Worm (Caenorhabditis elegans) whole organism, mixed stage, embryonic: ENCODE results near the gene grl-19.
A peak's percentile ranks its signal among the peaks of the same experiment; 100 is the strongest.

Source experiments
- M03D4.4 ChIP-seq: sonication (generic microtip); optimal IDR thresholded peaks from 2 replicates; lab custom pipeline; 2017; ENCODE audit warnings: mild to moderate bottlenecking, missing genetic modification characterization, missing compliant biosample characterization
- bed-3 ChIP-seq: fragments of 200-800 bp; sonication (Bioruptor generic); optimal IDR thresholded peaks from 3 replicates; lab custom pipeline; 2018; ENCODE audit warnings: mild to moderate bottlenecking, missing genetic modification characterization, moderate library complexity, missing compliant biosample characterization
- blmp-1 ChIP-seq: fragments of 150-350 bp; optimal IDR thresholded peaks from 2 replicates; lab custom pipeline; 2014; ENCODE audit warnings: missing biosample characterization, missing genetic modification characterization
- ceh-39 ChIP-seq: fragments of 150-350 bp; optimal IDR thresholded peaks from 2 replicates; lab custom pipeline; 2014; ENCODE audit warnings: missing biosample characterization, missing genetic modification characterization
- ceh-43 ChIP-seq: fragments of 200-800 bp; sonication (Bioruptor generic); optimal IDR thresholded peaks from 2 replicates; lab custom pipeline; 2018; ENCODE audit warnings: mild to moderate bottlenecking, missing genetic modification characterization, moderate library complexity, missing compliant biosample characterization
- ceh-83 ChIP-seq: fragments of 200-800 bp; sonication (Bioruptor generic); optimal IDR thresholded peaks from 2 replicates; lab custom pipeline; 2018; ENCODE audit warnings: mild to moderate bottlenecking, missing genetic modification characterization, missing compliant biosample characterization
- ces-1 ChIP-seq: fragments of 150-350 bp; optimal IDR thresholded peaks from 2 replicates; lab custom pipeline; 2014; ENCODE audit warnings: missing biosample characterization, missing genetic modification reagents, missing genetic modification characterization
- cnd-1 ChIP-seq: fragments of 200-800 bp; sonication (Bioruptor generic); optimal IDR thresholded peaks from 2 replicates; lab custom pipeline; 2018; ENCODE audit warnings: mild to moderate bottlenecking, missing genetic modification characterization, missing compliant biosample characterization
- drap-1 ChIP-seq: fragments of 200-800 bp; sonication (Bioruptor generic); optimal IDR thresholded peaks from 3 replicates; lab custom pipeline; 2018; ENCODE audit warnings: mild to moderate bottlenecking, missing genetic modification characterization, missing compliant biosample characterization
- elt-1 ChIP-seq: sonication (generic microtip); optimal IDR thresholded peaks from 2 replicates; lab custom pipeline; 2017; ENCODE audit warnings: missing genetic modification characterization, mild to moderate bottlenecking, missing compliant biosample characterization, antibody characterized with exemption, moderate library complexity, borderline replicate concordance; ENCODE audit not compliant: insufficient read depth
- elt-3 ChIP-seq: fragments of 150-350 bp; optimal IDR thresholded peaks from 2 replicates; lab custom pipeline; 2014; ENCODE audit warnings: missing biosample characterization, missing genetic modification characterization
- flh-1 ChIP-seq: fragments of 200-800 bp; sonication (Bioruptor generic); optimal IDR thresholded peaks from 2 replicates; lab custom pipeline; 2018; ENCODE audit warnings: mild to moderate bottlenecking, missing genetic modification characterization, moderate library complexity, missing compliant biosample characterization
- ham-2 ChIP-seq: fragments of 200-800 bp; sonication (Bioruptor generic); optimal IDR thresholded peaks from 2 replicates; lab custom pipeline; 2018; ENCODE audit warnings: mild to moderate bottlenecking, missing genetic modification characterization, missing compliant biosample characterization
- hlh-1 ChIP-seq: fragments of 150-350 bp; optimal IDR thresholded peaks from 2 replicates; lab custom pipeline; 2014; ENCODE audit warnings: missing biosample characterization, missing genetic modification reagents, missing genetic modification characterization
- lin-13 ChIP-seq: fragments of 150-350 bp; optimal IDR thresholded peaks from 2 replicates; lab custom pipeline; 2014; ENCODE audit warnings: missing biosample characterization, missing genetic modification characterization
- lin-32 ChIP-seq: fragments of 200-800 bp; sonication (Bioruptor generic); optimal IDR thresholded peaks from 2 replicates; lab custom pipeline; 2018; ENCODE audit warnings: mild to moderate bottlenecking, missing genetic modification characterization, missing compliant biosample characterization
- lsy-2 ChIP-seq: fragments of 150-350 bp; optimal IDR thresholded peaks from 2 replicates; lab custom pipeline; 2014; ENCODE audit warnings: missing biosample characterization, missing genetic modification characterization
- mab-5 ChIP-seq: fragments of 150-350 bp; optimal IDR thresholded peaks from 2 replicates; lab custom pipeline; 2014; ENCODE audit warnings: missing biosample characterization, missing genetic modification characterization
- mep-1 ChIP-seq: fragments of 150-350 bp; optimal IDR thresholded peaks from 2 replicates; lab custom pipeline; 2017; ENCODE audit warnings: missing biosample characterization, missing genetic modification reagents, missing genetic modification characterization, inconsistent platforms
- mls-2 ChIP-seq: sonication (generic microtip); optimal IDR thresholded peaks from 2 replicates; lab custom pipeline; 2016; ENCODE audit warnings: mild to moderate bottlenecking, missing genetic modification characterization, moderate library complexity, missing compliant biosample characterization
- nhr-12 ChIP-seq: fragments of 150-350 bp; optimal IDR thresholded peaks from 2 replicates; lab custom pipeline; 2014; ENCODE audit warnings: missing biosample characterization, missing genetic modification characterization
- nhr-2 ChIP-seq: fragments of 150-350 bp; optimal IDR thresholded peaks from 2 replicates; lab custom pipeline; 2014; ENCODE audit warnings: missing biosample characterization, missing genetic modification characterization
- nhr-237 ChIP-seq: fragments of 150-350 bp; optimal IDR thresholded peaks from 2 replicates; lab custom pipeline; 2014; ENCODE audit warnings: missing biosample characterization, missing genetic modification characterization
- nhr-28 ChIP-seq: fragments of 150-350 bp; optimal IDR thresholded peaks from 2 replicates; lab custom pipeline; 2014; ENCODE audit warnings: missing biosample characterization, missing genetic modification characterization
- nhr-76 ChIP-seq: sonication (generic microtip); optimal IDR thresholded peaks from 2 replicates; lab custom pipeline; 2017; ENCODE audit warnings: missing biosample characterization, missing genetic modification characterization
- pha-4 ChIP-seq: fragments of 150-350 bp; optimal IDR thresholded peaks from 2 replicates; lab custom pipeline; 2018; ENCODE audit warnings: missing biosample characterization, missing genetic modification reagents, missing genetic modification characterization
- sem-2 ChIP-seq: fragments of 200-800 bp; sonication (Bioruptor generic); optimal IDR thresholded peaks from 2 replicates; lab custom pipeline; 2018; ENCODE audit warnings: mild to moderate bottlenecking, missing genetic modification characterization, missing compliant biosample characterization
- snpc-4 ChIP-seq: fragments of 150-350 bp; optimal IDR thresholded peaks from 2 replicates; lab custom pipeline; 2014; ENCODE audit warnings: missing biosample characterization, missing genetic modification characterization
- sptf-1 ChIP-seq: sonication (generic microtip); optimal IDR thresholded peaks from 2 replicates; lab custom pipeline; 2017; ENCODE audit warnings: mild to moderate bottlenecking, missing genetic modification characterization, moderate library complexity, missing compliant biosample characterization
- tbx-8 ChIP-seq: fragments of 200-800 bp; sonication (Bioruptor generic); optimal IDR thresholded peaks from 2 replicates; lab custom pipeline; 2018; ENCODE audit warnings: mild to moderate bottlenecking, missing genetic modification characterization, moderate library complexity, missing compliant biosample characterization
- unc-120 ChIP-seq: sonication (generic microtip); optimal IDR thresholded peaks from 2 replicates; lab custom pipeline; 2017; ENCODE audit warnings: missing genetic modification characterization, missing compliant biosample characterization; ENCODE audit not compliant: poor library complexity, severe bottlenecking
- unc-39 ChIP-seq: fragments of 150-350 bp; optimal IDR thresholded peaks from 2 replicates; lab custom pipeline; 2014; ENCODE audit warnings: missing biosample characterization, missing genetic modification characterization
- unc-62 ChIP-seq: fragments of 150-350 bp; optimal IDR thresholded peaks from 2 replicates; lab custom pipeline; 2014; ENCODE audit warnings: missing biosample characterization, missing genetic modification reagents, missing genetic modification characterization
- zip-8 ChIP-seq: fragments of 150-350 bp; optimal IDR thresholded peaks from 2 replicates; lab custom pipeline; 2014; ENCODE audit warnings: missing biosample characterization, missing genetic modification characterization
- ztf-11 ChIP-seq: fragments of 150-350 bp; optimal IDR thresholded peaks from 2 replicates; lab custom pipeline; 2014; ENCODE audit warnings: missing biosample characterization, missing genetic modification characterization

Gene grl-19

DNA sequence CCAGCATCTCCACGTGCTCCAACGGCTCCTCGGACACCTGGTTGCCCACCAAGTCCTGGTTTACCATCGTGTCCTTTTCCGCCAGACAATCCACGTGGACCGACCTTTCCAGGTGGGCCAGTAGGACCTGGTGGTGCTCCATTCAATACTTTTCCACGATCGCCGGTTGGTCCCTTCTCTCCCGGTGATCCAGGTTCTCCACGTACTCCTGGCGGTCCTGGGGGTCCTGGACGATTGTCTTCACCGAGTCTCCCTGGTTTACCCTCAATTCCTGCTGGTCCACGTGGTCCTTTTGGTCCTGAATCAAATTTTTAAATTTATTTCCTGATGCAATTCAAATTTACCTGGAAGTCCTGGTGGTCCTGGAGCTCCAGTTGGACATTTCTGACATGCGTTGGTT is 6.0 kb upstream of the grl-19 start:
- no peak for TF ChIP-seq ces-1 (GFP tag; lab: Kevin White, UChicago)
- no peak for TF ChIP-seq ceh-39 (tag; lab: Kevin White, UChicago)
- no peak for TF ChIP-seq blmp-1 (tag; lab: Kevin White, UChicago)
- TF ChIP-seq snpc-4 (tag; lab: Kevin White, UChicago): no peak
- TF ChIP-seq nhr-12: no peak

DNA sequence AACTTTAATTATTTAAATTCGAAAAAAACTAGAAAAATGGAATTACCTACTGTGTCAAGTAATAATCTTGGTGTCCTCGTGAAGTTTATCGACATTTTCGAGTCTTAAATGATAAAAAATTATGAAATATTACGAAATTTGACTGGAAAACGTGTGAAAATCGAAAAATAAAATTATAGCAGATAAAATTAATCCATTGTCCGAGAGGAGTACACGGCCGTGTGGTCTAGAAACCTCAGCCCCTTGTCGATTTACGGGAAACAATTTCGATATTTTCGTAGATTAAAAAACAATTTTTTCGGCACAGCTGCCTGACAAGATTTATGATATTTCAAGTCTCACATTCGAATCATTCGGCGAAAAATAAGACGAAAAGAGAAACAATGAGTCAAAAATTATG is 4.7 kb upstream of the grl-19 start, which contains the start of gene R02D3.8:
R02D3.8 (minus strand) TSS at position 109 of the 400 bp plus-strand sequence.
- TF ChIP-seq sem-2 (GFP tag; lab: Kevin White, UChicago) (no peak), blmp-1 (tag; lab: Kevin White, UChicago) (no peak), unc-62 (GFP tag; lab: Kevin White, UChicago) (no peak), ces-1 (GFP tag; lab: Kevin White, UChicago) (peak; percentile 4), ceh-83 (GFP tag; lab: Kevin White, UChicago) (no peak)

DNA sequence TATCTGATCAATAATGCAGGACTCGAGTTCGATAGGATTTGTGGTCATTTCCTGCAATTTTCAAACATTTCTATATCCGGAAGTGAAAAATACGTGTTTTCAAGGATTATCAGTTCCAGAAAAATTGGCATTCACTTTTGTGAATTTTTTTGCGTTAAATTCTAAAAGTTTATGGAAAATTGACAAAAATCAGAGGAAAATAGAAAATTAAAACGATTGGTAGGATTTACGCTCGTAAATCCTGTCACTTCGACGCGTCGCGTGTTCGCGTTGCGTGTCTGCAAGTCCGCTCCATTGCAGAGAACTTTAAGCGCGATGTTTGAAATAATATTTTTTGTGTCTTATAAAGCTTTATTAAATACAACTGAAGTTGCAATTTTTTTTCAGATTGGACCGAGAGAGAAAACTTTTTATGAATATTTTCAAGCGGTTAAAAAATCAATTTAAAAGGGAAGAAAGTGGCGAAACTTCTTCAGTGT is 3.1 kb upstream of the grl-19 start, which contains the start of gene rcat-1:
rcat-1 (minus strand) TSS at position 51 of the 479 bp plus-strand sequence.
- no peak for TF ChIP-seq zip-8 (tag; lab: Kevin White, UChicago)
- TF ChIP-seq unc-62 (GFP tag; lab: Kevin White, UChicago): peak; percentile 59
- TF ChIP-seq flh-1: no peak
- TF ChIP-seq elt-3 (tag; lab: Kevin White, UChicago): no peak
- no peak for TF ChIP-seq snpc-4 (tag; lab: Kevin White, UChicago)
- TF ChIP-seq nhr-2 (tag; lab: Kevin White, UChicago): peak; percentile 10
- no peak for TF ChIP-seq sptf-1 (tag; lab: Kevin White, UChicago)
- no peak for TF ChIP-seq nhr-28 (tag; lab: Kevin White, UChicago)
- TF ChIP-seq lin-32: no peak
- TF ChIP-seq ham-2 (GFP tag; lab: Kevin White, UChicago): no peak
- TF ChIP-seq cnd-1 (tag; lab: Kevin White, UChicago): peak; percentile 9
- TF ChIP-seq lsy-2: peak; percentile 87
- TF ChIP-seq ces-1 (GFP tag; lab: Kevin White, UChicago): peak; percentile 72
- TF ChIP-seq unc-39: no peak
- TF ChIP-seq ceh-43 (GFP tag; lab: Kevin White, UChicago): no peak
- peak; percentile 89 for TF ChIP-seq lin-13 (tag; lab: Kevin White, UChicago)
- no peak for TF ChIP-seq nhr-12
- TF ChIP-seq ceh-39 (tag; lab: Kevin White, UChicago): peak; percentile 74
- no peak for TF ChIP-seq mls-2 (tag; lab: Kevin White, UChicago)
- peak; percentile 78 for TF ChIP-seq pha-4 (tag; lab: Kevin White, UChicago)
- TF ChIP-seq elt-1 (tag; lab: Kevin White, UChicago): no peak
- TF ChIP-seq bed-3 (GFP tag; lab: Kevin White, UChicago): no peak
- TF ChIP-seq drap-1: no peak
- no peak for TF ChIP-seq sem-2 (GFP tag; lab: Kevin White, UChicago)
- TF ChIP-seq tbx-8: no peak
- peak; percentile 8 for TF ChIP-seq unc-120 (tag; lab: Kevin White, UChicago)
- TF ChIP-seq ztf-11 (tag; lab: Kevin White, UChicago): no peak
- no peak for TF ChIP-seq blmp-1 (tag; lab: Kevin White, UChicago)
- no peak for TF ChIP-seq ceh-83 (GFP tag; lab: Kevin White, UChicago)
- no peak for TF ChIP-seq M03D4.4 (tag; lab: Kevin White, UChicago)
- peak; percentile 83 for TF ChIP-seq nhr-237
- no peak for TF ChIP-seq nhr-76 (tag; lab: Kevin White, UChicago)
- no peak for TF ChIP-seq mab-5 (tag; lab: Kevin White, UChicago)
- TF ChIP-seq hlh-1 (tag; lab: Kevin White, UChicago): peak; percentile 36
- peak; percentile 95 for TF ChIP-seq mep-1 (tag; lab: Kevin White, UChicago)

ce11 chrIV:247494-247893 is 4.9 kb downstream of the grl-19 start:
- TF ChIP-seq lin-13 (tag; lab: Kevin White, UChicago) (no peak), bed-3 (GFP tag; lab: Kevin White, UChicago) (no peak), unc-39 (no peak), elt-3 (tag; lab: Kevin White, UChicago) (peak; percentile 7), nhr-28 (tag; lab: Kevin White, UChicago) (no peak)
